Fruit fly (Drosophila melanogaster): Measurements from ENCODE around the gene Six4.

dm6 chr3L:20835882-20836281 lies 43.3 kb upstream of the Six4 start, which contains the start of gene CG3288:
- TF ChIP-seq Dip3 (GFP tag; optimal IDR thresholded peaks at IDR 0.05) (no peak), ewg (GFP tag; optimal IDR thresholded peaks at IDR 0.05) (no peak), CG12659 (GFP tag; optimal IDR thresholded peaks at IDR 0.05) (no peak), CG17385 (GFP tag; optimal IDR thresholded peaks at IDR 0.05) (no peak), eyg (GFP tag; optimal IDR thresholded peaks at IDR 0.05) (no peak)

Measured in whole organism, embryonic.